Fruit fly (Drosophila melanogaster) whole organism, wandering third instar larva: ENCODE data around the gene gammaTub23C.

Experiments used
- Dif ChIP-seq: fragments of 200-275, 200-300 bp; sonication (Bioruptor generic); optimal IDR thresholded peaks from 2 replicates; lab custom pipeline; 2018; ENCODE audit warnings: missing biosample characterization, missing genetic modification characterization; ENCODE audit not compliant: partially characterized antibody
- Mio ChIP-seq: sonication (Bioruptor generic); optimal IDR thresholded peaks from 2 replicates; lab custom pipeline; 2016; ENCODE audit warnings: missing biosample characterization, missing genetic modification characterization
- Myc ChIP-seq: fragments of >200 bp; optimal IDR thresholded peaks from 2 replicates; lab custom pipeline; 2017
- N ChIP-seq: fragments of >200 bp; optimal IDR thresholded peaks from 2 replicates; lab custom pipeline; 2018; ENCODE audit warnings: missing biosample characterization, missing external identifiers, missing genetic modification characterization
- Sp1 ChIP-seq: fragments of 200-800 bp; sonication (Bioruptor generic); optimal IDR thresholded peaks from 3 replicates; lab custom pipeline; 2019; ENCODE audit warnings: missing biosample characterization, mild to moderate bottlenecking, missing genetic modification characterization, moderate library complexity
- ey ChIP-seq: fragments of 200-800 bp; sonication (Bioruptor generic); optimal IDR thresholded peaks from 2 replicates; lab custom pipeline; 2016; ENCODE audit warnings: missing biosample characterization, missing genetic modification characterization
- foxo ChIP-seq, 2 experiments: fragments of 200-800 bp; sonication (Bioruptor generic); optimal IDR thresholded peaks; 2 replicates in 1 of 2; 3 replicates in 1 of 2; lab custom pipeline; 2016 to 2017; ENCODE audit warnings: missing biosample characterization in 2 of 2, missing genetic modification characterization in 2 of 2
- jim ChIP-seq: fragments of 175-275, 200-325 bp; sonication (Bioruptor generic); optimal IDR thresholded peaks from 2 replicates; lab custom pipeline; 2016; ENCODE audit warnings: missing biosample characterization, mild to moderate bottlenecking, missing genetic modification characterization
- psq ChIP-seq: fragments of 200-800 bp; sonication (Bioruptor generic); optimal IDR thresholded peaks from 3 replicates; lab custom pipeline; 2017; ENCODE audit warnings: missing biosample characterization, mild to moderate bottlenecking, missing genetic modification characterization, moderate library complexity
- sv ChIP-seq: fragments of 200-800 bp; sonication (Bioruptor generic); optimal IDR thresholded peaks from 3 replicates; lab custom pipeline; 2016; ENCODE audit warnings: missing biosample characterization, missing genetic modification characterization
- usp ChIP-seq: fragments of >200 bp; optimal IDR thresholded peaks from 2 replicates; lab custom pipeline; 2017; ENCODE audit warnings: missing biosample characterization, missing genetic modification characterization

- no peak for TF ChIP-seq psq (GFP tag; lab: Kevin White, UChicago)
- no peak for TF ChIP-seq Mio
- TF ChIP-seq jim (GFP tag; lab: Kevin White, UChicago), result no peak
- no peak for TF ChIP-seq ey (GFP tag; lab: Kevin White, UChicago)
- no peak for TF ChIP-seq N
- no peak for TF ChIP-seq Dif (GFP tag; lab: Kevin White, UChicago)
- no peak for TF ChIP-seq Sp1
- no peak for TF ChIP-seq foxo (GFP tag; optimal IDR thresholded peaks at IDR 0.05; lab: Kevin White, UChicago)
- no peak for TF ChIP-seq sv (GFP tag; lab: Kevin White, UChicago)
- no peak for TF ChIP-seq Myc
- TF ChIP-seq usp (GFP tag; lab: Kevin White, UChicago), result no peak
These were observed 13.8 kb upstream of the gammaTub23C start for dm6 chr2L:2958858-2959257.
